Worm (Caenorhabditis elegans) whole organism, young adult: ENCODE results near the gene anmt-1.

Experiments
- B0261.1 ChIP-seq: sonication (generic microtip); optimal IDR thresholded peaks from 2 replicates; lab custom pipeline; 2016; ENCODE audit warnings: mild to moderate bottlenecking, missing genetic modification characterization, moderate library complexity, missing compliant biosample characterization
- B0336.3 ChIP-seq: fragments of 200-800 bp; sonication (Bioruptor generic); IDR thresholded peaks from 2 replicates; pipeline ENCODE4 v1.3.6; 2022; ENCODE audit warnings: missing genetic modification characterization, missing compliant biosample characterization
- C17E4.6 ChIP-seq: fragments of 200-800 bp; sonication (Bioruptor generic); IDR thresholded peaks from 2 replicates; pipeline ENCODE4 v1.3.6; 2022; ENCODE audit warnings: missing genetic modification reagents, missing genetic modification characterization, missing compliant biosample characterization
- F22D6.2 ChIP-seq: sonication (generic microtip); optimal IDR thresholded peaks from 2 replicates; lab custom pipeline; 2016; ENCODE audit warnings: mild to moderate bottlenecking, missing genetic modification characterization, missing compliant biosample characterization
- F33H1.4 ChIP-seq: fragments of 200-800 bp; sonication (Bioruptor generic); IDR thresholded peaks from 2 replicates; pipeline ENCODE4 v1.3.6; 2022; ENCODE audit warnings: missing genetic modification reagents, missing genetic modification characterization, missing compliant biosample characterization
- F49E8.2 ChIP-seq: sonication (generic microtip); optimal IDR thresholded peaks from 3 replicates; lab custom pipeline; 2017; ENCODE audit warnings: missing genetic modification characterization, mild to moderate bottlenecking, missing compliant biosample characterization, antibody characterized with exemption, moderate library complexity; ENCODE audit not compliant: insufficient read depth
- F57C9.4 ChIP-seq: sonication (generic microtip); optimal IDR thresholded peaks from 2 replicates; lab custom pipeline; 2017; ENCODE audit warnings: mild to moderate bottlenecking, missing genetic modification characterization, missing compliant biosample characterization
- K12H6.12 ChIP-seq: fragments of 200-800 bp; sonication (Bioruptor generic); optimal IDR thresholded peaks from 2 replicates; lab custom pipeline; 2018; ENCODE audit warnings: mild to moderate bottlenecking, missing genetic modification characterization, missing compliant biosample characterization
- Y53G8AR.9 ChIP-seq: fragments of 200-800 bp; sonication (Bioruptor generic); conservative IDR thresholded peaks from 2 replicates; pipeline ENCODE4 v1.3.6; 2022; ENCODE audit warnings: missing genetic modification reagents, missing genetic modification characterization, missing compliant biosample characterization
- Y95B8A.8 ChIP-seq: fragments of 200-800 bp; sonication (Bioruptor generic); IDR thresholded peaks from 2 replicates; pipeline ENCODE4 v1.3.6; 2022; ENCODE audit warnings: missing genetic modification reagents, missing genetic modification characterization, missing compliant biosample characterization
- ama-1 ChIP-seq, 3 experiments: fragments of 150-350 bp in 1 of 3; sonication (generic microtip) in 2 of 3; optimal IDR thresholded peaks; 2 replicates each; lab custom pipeline; 2014 to 2018; ENCODE audit warnings: missing biosample characterization in 2 of 3, missing genetic modification characterization in 2 of 3, missing genetic modification reagents in 2 of 3
- atf-7 ChIP-seq: sonication (generic microtip); optimal IDR thresholded peaks from 2 replicates; lab custom pipeline; 2017; ENCODE audit warnings: mild to moderate bottlenecking, missing genetic modification characterization, missing compliant biosample characterization
- attf-3 ChIP-seq: fragments of 200-800 bp; sonication (Bioruptor generic); conservative IDR thresholded peaks from 2 replicates; pipeline ENCODE4 v1.3.6; 2022; ENCODE audit warnings: missing genetic modification reagents, missing genetic modification characterization, missing compliant biosample characterization
- bed-1 ChIP-seq: fragments of 200-800 bp; sonication (Bioruptor generic); IDR thresholded peaks from 2 replicates; pipeline ENCODE4 v1.3.6; 2022; ENCODE audit warnings: missing genetic modification reagents, missing genetic modification characterization, missing compliant biosample characterization
- cebp-2 ChIP-seq: fragments of 200-800 bp; sonication (Bioruptor generic); IDR thresholded peaks from 2 replicates; pipeline ENCODE4 v1.3.6; 2022; ENCODE audit warnings: missing genetic modification characterization, missing compliant biosample characterization
- die-1 ChIP-seq: sonication (generic microtip); optimal IDR thresholded peaks from 2 replicates; lab custom pipeline; 2016; ENCODE audit warnings: missing genotype, mild to moderate bottlenecking, missing genetic modification characterization, missing compliant biosample characterization
- efl-1 ChIP-seq: fragments of 150-350 bp; optimal IDR thresholded peaks from 2 replicates; lab custom pipeline; 2014; ENCODE audit warnings: missing biosample characterization, missing genetic modification reagents, missing genetic modification characterization
- egl-18 ChIP-seq: fragments of 200-800 bp; sonication (Bioruptor generic); IDR thresholded peaks from 2 replicates; pipeline ENCODE4 v1.3.6; 2022; ENCODE audit warnings: missing genetic modification reagents, missing genetic modification characterization, missing compliant biosample characterization
- gei-17 ChIP-seq: fragments of 200-800 bp; sonication (Bioruptor generic); optimal IDR thresholded peaks from 2 replicates; lab custom pipeline; 2018; ENCODE audit warnings: mild to moderate bottlenecking, missing genetic modification characterization, missing compliant biosample characterization
- him-1 ChIP-seq: sonication (generic microtip); optimal IDR thresholded peaks from 2 replicates; lab custom pipeline; 2016; ENCODE audit warnings: missing genotype, missing genetic modification reagents, missing genetic modification characterization, missing compliant biosample characterization
- hlh-12 ChIP-seq: sonication (generic microtip); optimal IDR thresholded peaks from 2 replicates; lab custom pipeline; 2016; ENCODE audit warnings: missing genetic modification characterization, missing compliant biosample characterization
- hsf-1 ChIP-seq: fragments of 200-800 bp; sonication (Bioruptor generic); IDR thresholded peaks from 2 replicates; pipeline ENCODE4 v1.3.6; 2022; ENCODE audit warnings: missing genetic modification reagents, missing genetic modification characterization, missing compliant biosample characterization
- lin-26 ChIP-seq: fragments of 200-800 bp; sonication (Bioruptor generic); IDR thresholded peaks from 2 replicates; pipeline ENCODE4 v1.3.6; 2022; ENCODE audit warnings: missing genetic modification reagents, missing genetic modification characterization, missing compliant biosample characterization
- madf-10 ChIP-seq: sonication (generic microtip); optimal IDR thresholded peaks from 2 replicates; lab custom pipeline; 2016; ENCODE audit warnings: mild to moderate bottlenecking, missing genetic modification characterization, missing compliant biosample characterization
- madf-8 ChIP-seq: fragments of 200-800 bp; sonication (Bioruptor generic); conservative IDR thresholded peaks from 2 replicates; pipeline ENCODE4 v1.3.6; 2022; ENCODE audit warnings: missing genetic modification reagents, missing genetic modification characterization, missing compliant biosample characterization
- mel-28 ChIP-seq: sonication (generic microtip); optimal IDR thresholded peaks from 2 replicates; lab custom pipeline; 2016; ENCODE audit warnings: borderline replicate concordance, mild to moderate bottlenecking, missing genetic modification characterization, missing compliant biosample characterization
- nfya-2 ChIP-seq: fragments of 200-800 bp; sonication (Bioruptor generic); IDR thresholded peaks from 2 replicates; pipeline ENCODE4 v1.3.6; 2022; ENCODE audit warnings: missing genetic modification reagents, missing genetic modification characterization, missing compliant biosample characterization
- nfyb-1 ChIP-seq: fragments of 200-800 bp; sonication (Bioruptor generic); IDR thresholded peaks from 2 replicates; pipeline ENCODE4 v1.3.6; 2022; ENCODE audit warnings: missing genetic modification reagents, missing genetic modification characterization, missing compliant biosample characterization
- nhr-120 ChIP-seq: fragments of 200-800 bp; sonication (Bioruptor generic); IDR thresholded peaks from 2 replicates; pipeline ENCODE4 v1.3.6; 2022; ENCODE audit warnings: missing genetic modification characterization, missing compliant biosample characterization
- nhr-27 ChIP-seq: fragments of 200-800 bp; sonication (Bioruptor generic); optimal IDR thresholded peaks from 2 replicates; lab custom pipeline; 2018; ENCODE audit warnings: mild to moderate bottlenecking, missing genetic modification characterization, moderate library complexity, missing compliant biosample characterization
- nhr-80 ChIP-seq: sonication (generic microtip); optimal IDR thresholded peaks from 2 replicates; lab custom pipeline; 2016; ENCODE audit warnings: missing genetic modification characterization, missing compliant biosample characterization
- nhr-90 ChIP-seq: sonication (generic microtip); optimal IDR thresholded peaks from 2 replicates; lab custom pipeline; 2016; ENCODE audit warnings: missing genotype, mild to moderate bottlenecking, missing genetic modification characterization, missing compliant biosample characterization
- pbrm-1 ChIP-seq: fragments of 200-800 bp; sonication (Bioruptor generic); IDR thresholded peaks from 2 replicates; pipeline ENCODE4 v1.3.6; 2022; ENCODE audit warnings: missing genetic modification reagents, missing genetic modification characterization, missing compliant biosample characterization
- rcor-1 ChIP-seq: fragments of 200-800 bp; sonication (Bioruptor generic); IDR thresholded peaks from 2 replicates; pipeline ENCODE4 v1.3.6; 2022; ENCODE audit warnings: missing genetic modification reagents, missing genetic modification characterization, missing compliant biosample characterization
- rec-8 ChIP-seq, 2 experiments: sonication (generic microtip); optimal IDR thresholded peaks; 2 replicates each; lab custom pipeline; 2016; ENCODE audit warnings: mild to moderate bottlenecking in 2 of 2, missing genetic modification characterization in 2 of 2, missing genetic modification reagents in 2 of 2, missing genotype in 2 of 2, missing biosample characterization in 1 of 2, missing compliant biosample characterization in 1 of 2, moderate library complexity in 1 of 2
- repo-1 ChIP-seq: sonication (generic microtip); optimal IDR thresholded peaks from 2 replicates; lab custom pipeline; 2017; ENCODE audit warnings: mild to moderate bottlenecking, missing genetic modification characterization, missing compliant biosample characterization
- rpc-1 ChIP-seq, 2 experiments: fragments of 150-350 bp in 1 of 2; sonication (generic microtip) in 1 of 2; optimal IDR thresholded peaks; 2 replicates each; lab custom pipeline; 2014 to 2018; ENCODE audit warnings: missing biosample characterization in 1 of 2, missing genetic modification characterization in 1 of 2, missing genetic modification reagents in 1 of 2, missing genotype in 1 of 2
- snpc-3.4 ChIP-seq: sonication (generic microtip); optimal IDR thresholded peaks from 2 replicates; lab custom pipeline; 2017; ENCODE audit warnings: missing genetic modification characterization, mild to moderate bottlenecking, missing compliant biosample characterization, antibody characterized with exemption, moderate library complexity, missing genotype, missing genetic modification reagents
- snpc-4 ChIP-seq, 5 experiments: fragments of 150-350 bp in 1 of 5; sonication (generic microtip) in 4 of 5; optimal IDR thresholded peaks; 2 replicates each; lab custom pipeline; 2014 to 2018; ENCODE audit warnings: missing genetic modification characterization in 5 of 5, missing biosample characterization in 3 of 5, antibody characterized with exemption in 2 of 5, mild to moderate bottlenecking in 2 of 5, missing compliant biosample characterization in 2 of 5, missing genotype in 2 of 5, moderate library complexity in 2 of 5, missing genetic modification reagents in 1 of 5
- somi-1 ChIP-seq: fragments of 200-800 bp; sonication (Bioruptor generic); optimal IDR thresholded peaks from 2 replicates; lab custom pipeline; 2018; ENCODE audit warnings: mild to moderate bottlenecking, missing genetic modification characterization, missing compliant biosample characterization
- sptf-2 ChIP-seq: fragments of 200-800 bp; sonication (Bioruptor generic); optimal IDR thresholded peaks from 2 replicates; lab custom pipeline; 2018; ENCODE audit warnings: mild to moderate bottlenecking, missing genetic modification characterization, missing compliant biosample characterization
- tbp1 ChIP-seq: fragments of 200-800 bp; sonication (Bioruptor generic); optimal IDR thresholded peaks from 2 replicates; lab custom pipeline; 2018; ENCODE audit warnings: mild to moderate bottlenecking, missing genetic modification characterization, missing compliant biosample characterization
- tbx-9 ChIP-seq: sonication (generic microtip); optimal IDR thresholded peaks from 2 replicates; lab custom pipeline; 2016; ENCODE audit warnings: borderline replicate concordance, missing genetic modification characterization, inconsistent platforms, missing compliant biosample characterization
- tlf-1 ChIP-seq: fragments of 200-800 bp; sonication (Bioruptor generic); optimal IDR thresholded peaks from 2 replicates; lab custom pipeline; 2018; ENCODE audit warnings: mild to moderate bottlenecking, missing genetic modification characterization, missing compliant biosample characterization
- xnd-1 ChIP-seq: sonication (generic microtip); optimal IDR thresholded peaks from 2 replicates; lab custom pipeline; 2016; ENCODE audit warnings: missing genotype, missing genetic modification reagents, missing genetic modification characterization, missing compliant biosample characterization
- zim-3 ChIP-seq: sonication (generic microtip); optimal IDR thresholded peaks from 2 replicates; lab custom pipeline; 2017; ENCODE audit warnings: mild to moderate bottlenecking, missing genetic modification characterization, moderate library complexity, missing compliant biosample characterization
- ztf-28 ChIP-seq: fragments of 200-800 bp; sonication (Bioruptor generic); IDR thresholded peaks from 2 replicates; pipeline ENCODE4 v1.3.6; 2022; ENCODE audit warnings: missing genetic modification reagents, missing genetic modification characterization, missing compliant biosample characterization

anmt-1 gene

DNA sequence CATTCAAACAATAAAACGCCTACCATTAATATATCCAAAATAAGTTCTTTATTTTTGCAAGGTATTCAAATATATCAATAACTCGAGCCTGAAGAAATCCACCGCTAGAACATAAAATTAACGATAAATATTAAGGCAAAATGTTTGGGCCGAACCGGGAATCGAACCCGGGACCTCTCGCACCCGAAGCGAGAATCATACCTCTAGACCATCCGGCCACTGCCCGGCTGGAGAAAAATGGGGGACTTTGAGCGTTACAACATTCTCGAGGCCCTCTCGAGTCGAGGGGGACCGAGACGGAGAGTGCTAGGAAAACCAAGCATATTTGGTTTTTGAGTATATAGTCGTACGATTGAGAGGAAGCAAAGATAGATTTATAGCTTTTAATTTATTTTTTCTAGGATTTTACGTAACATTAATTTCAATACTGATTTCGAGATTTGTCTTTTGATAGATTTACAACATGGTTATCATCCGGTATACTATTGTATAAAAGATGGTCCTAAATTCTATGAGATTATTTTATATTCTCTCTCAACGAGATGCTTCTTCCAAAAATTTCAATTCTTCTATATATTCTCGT lies 34.3 kb upstream of the anmt-1 start, which contains the start of gene flp-23:
TSS of gene flp-23 (plus strand) at position 533 of the 583 bp plus-strand sequence.
- peak; percentile 43 for TF ChIP-seq snpc-4 (GFP tag; optimal IDR thresholded peaks at IDR 0.05; lab: Kevin White, UChicago)
- TF ChIP-seq snpc-4 (tag; optimal IDR thresholded peaks at IDR 0.05; lab: Kevin White, UChicago): peak in 1 of 4 experiments; percentile 36
- no peak for TF ChIP-seq tbx-9
- TF ChIP-seq sptf-2 (GFP tag; lab: Kevin White, UChicago): no peak
- TF ChIP-seq C17E4.6 (GFP tag; lab: Robert Waterston, UW): no peak
- TF ChIP-seq efl-1 (GFP tag; lab: Kevin White, UChicago): no peak
- peak; percentile 72 for TF ChIP-seq nhr-90 (tag; lab: Kevin White, UChicago)
- no peak for TF ChIP-seq egl-18 (GFP tag; lab: Robert Waterston, UW)
- 0 out of 2 replicates have a peak, but pooled peaks have one; percentile 15 for TF ChIP-seq attf-3
- TF ChIP-seq hsf-1 (GFP tag; lab: Robert Waterston, UW): no peak
- peak; percentile 72 for TF ChIP-seq lin-26 (GFP tag; lab: Robert Waterston, UW)
- no peak for TF ChIP-seq mel-28 (tag; lab: Kevin White, UChicago)
- TF ChIP-seq nfya-2 (GFP tag; lab: Robert Waterston, UW): no peak
- TF ChIP-seq ztf-28 (GFP tag; lab: Robert Waterston, UW): no peak
- peak; percentile 76 for TF ChIP-seq B0261.1
- peak in 1 of 2 experiments; percentile 54 for TF ChIP-seq rec-8 (tag; optimal IDR thresholded peaks at IDR 0.05; lab: Kevin White, UChicago)
- TF ChIP-seq tlf-1 (GFP tag; lab: Kevin White, UChicago): no peak
- TF ChIP-seq cebp-2 (GFP tag; lab: Robert Waterston, UW): no peak
- no peak for TF ChIP-seq bed-1 (GFP tag; lab: Robert Waterston, UW)
- no peak for TF ChIP-seq repo-1 (tag; lab: Kevin White, UChicago)
- no peak for TF ChIP-seq F33H1.4 (GFP tag; lab: Robert Waterston, UW)
- TF ChIP-seq atf-7 (tag; lab: Kevin White, UChicago): no peak
- TF ChIP-seq ama-1 (optimal IDR thresholded peaks at IDR 0.05; lab: Kevin White, UChicago): no peak
- no peak for TF ChIP-seq ama-1 (GFP tag; optimal IDR thresholded peaks at IDR 0.05; lab: Kevin White, UChicago)
- TF ChIP-seq die-1 (tag; lab: Kevin White, UChicago): peak; percentile 62
- TF ChIP-seq him-1: peak; percentile 79
- TF ChIP-seq madf-10: no peak
- TF ChIP-seq F49E8.2 (tag; lab: Kevin White, UChicago): peak; percentile 4
- peak; percentile 45; the same call in 1 of the 2 replicates for TF ChIP-seq pbrm-1 (GFP tag; lab: Robert Waterston, UW)
- TF ChIP-seq B0336.3 (GFP tag; lab: Robert Waterston, UW): no peak
- peak; percentile 72 for TF ChIP-seq rpc-1 (optimal IDR thresholded peaks at IDR 0.05; lab: Kevin White, UChicago)
- peak; percentile 86 for TF ChIP-seq rpc-1 (tag; optimal IDR thresholded peaks at IDR 0.05; lab: Kevin White, UChicago)
- 0 out of 2 replicates have a peak, but pooled peaks have one; percentile 26 for TF ChIP-seq rcor-1 (GFP tag; lab: Robert Waterston, UW)
- no peak for TF ChIP-seq somi-1 (GFP tag; lab: Kevin White, UChicago)
- 0 out of 2 replicates have a peak, but pooled peaks have one; percentile 40 for TF ChIP-seq nfyb-1 (GFP tag; lab: Robert Waterston, UW)
- no peak for TF ChIP-seq nhr-120 (GFP tag; lab: Robert Waterston, UW)
- no peak for TF ChIP-seq xnd-1 (tag; lab: Kevin White, UChicago)
- no peak for TF ChIP-seq K12H6.12
- no peak for TF ChIP-seq F22D6.2 (tag; lab: Kevin White, UChicago)
- no peak for TF ChIP-seq hlh-12 (tag; lab: Kevin White, UChicago)
- TF ChIP-seq madf-8 (GFP tag; lab: Robert Waterston, UW): no peak
- no peak for TF ChIP-seq snpc-3.4 (tag; lab: Kevin White, UChicago)
- TF ChIP-seq nhr-80 (tag; lab: Kevin White, UChicago): no peak
- TF ChIP-seq zim-3 (tag; lab: Kevin White, UChicago): no peak
- no peak for TF ChIP-seq F57C9.4
- TF ChIP-seq Y95B8A.8 (GFP tag; lab: Robert Waterston, UW): no peak
- TF ChIP-seq nhr-27 (tag; lab: Kevin White, UChicago): no peak
- TF ChIP-seq tbp1 (GFP tag; lab: Kevin White, UChicago): peak; percentile 90
- TF ChIP-seq gei-17 (GFP tag; lab: Kevin White, UChicago): no peak
- no peak for TF ChIP-seq Y53G8AR.9 (GFP tag; lab: Robert Waterston, UW)
